Worm (Caenorhabditis elegans): ENCODE results near the gene ZK1055.4.

Gene ZK1055.4

ce11 chrV:6541875-6542274 lies 40.0 kb upstream of the ZK1055.4 start:
- TF ChIP-seq ztf-16 (tag; optimal IDR thresholded peaks at IDR 0.05): no peak
- TF ChIP-seq ref-2 (tag; optimal IDR thresholded peaks at IDR 0.05): peak; percentile 55
- no peak for TF ChIP-seq ama-1 (optimal IDR thresholded peaks at IDR 0.05)
- TF ChIP-seq gmeb-2 (tag; optimal IDR thresholded peaks at IDR 0.05): no peak
- peak; percentile 32 for TF ChIP-seq tbx-2 (tag; optimal IDR thresholded peaks at IDR 0.05)
- TF ChIP-seq T23F11.4 (GFP tag; optimal IDR thresholded peaks at IDR 0.05): peak; percentile 37
- TF ChIP-seq pros-1 (tag; optimal IDR thresholded peaks at IDR 0.05): peak; percentile 58
- TF ChIP-seq unc-42 (tag; optimal IDR thresholded peaks at IDR 0.05): no peak

- TF ChIP-seq mec-3 (tag; optimal IDR thresholded peaks at IDR 0.05; ENCODE audit: borderline replicate concordance) (no peak), ref-2 (tag; optimal IDR thresholded peaks at IDR 0.05) (peak; percentile 61), tbx-2 (tag; optimal IDR thresholded peaks at IDR 0.05) (peak; percentile 41)
These were observed 36.9 kb upstream of the ZK1055.4 start for ce11 chrV:6544999-6545398.

- TF ChIP-seq npax-4 (tag; optimal IDR thresholded peaks at IDR 0.05) (no peak), sdc-2 (tag; optimal IDR thresholded peaks at IDR 0.05) (no peak), sox-4 (tag; optimal IDR thresholded peaks at IDR 0.05) (no peak), zip-5 (tag; optimal IDR thresholded peaks at IDR 0.05) (no peak), sox-2 (GFP tag; IDR thresholded peaks at IDR 0.05) (no peak), ets-4 (tag; optimal IDR thresholded peaks at IDR 0.05) (no peak), pha-2 (tag; optimal IDR thresholded peaks at IDR 0.05) (no peak)
These were observed 35.3 kb upstream of the ZK1055.4 start, which contains the start of gene dre-1 for ce11 chrV:6546450-6547171. Gene dre-1, minus strand, starts transcription at chrV:6546500.

- no peak for TF ChIP-seq elt-4 (tag; optimal IDR thresholded peaks at IDR 0.05)
- TF ChIP-seq C38D4.7 (GFP tag; optimal IDR thresholded peaks at IDR 0.05): no peak
- no peak for TF ChIP-seq sox-2 (GFP tag; IDR thresholded peaks at IDR 0.05)
- TF ChIP-seq unc-55 (GFP tag; optimal IDR thresholded peaks at IDR 0.05): no peak
- no peak for TF ChIP-seq ttx-3 (tag; optimal IDR thresholded peaks at IDR 0.05)
- TF ChIP-seq lim-6 (tag; optimal IDR thresholded peaks at IDR 0.05): no peak
- TF ChIP-seq sox-4 (tag; optimal IDR thresholded peaks at IDR 0.05): no peak
- TF ChIP-seq madf-2 (tag; optimal IDR thresholded peaks at IDR 0.05): no peak
- TF ChIP-seq hlh-6 (tag; optimal IDR thresholded peaks at IDR 0.05): no peak
- no peak for TF ChIP-seq ceh-45 (GFP tag; IDR thresholded peaks at IDR 0.05)
- TF ChIP-seq nhr-11 (tag; optimal IDR thresholded peaks at IDR 0.05): no peak
- TF ChIP-seq ceh-18 (tag; optimal IDR thresholded peaks at IDR 0.05): no peak
- TF ChIP-seq zip-5 (tag; optimal IDR thresholded peaks at IDR 0.05): no peak
These were observed 33.6 kb upstream of the ZK1055.4 start for ce11 chrV:6548309-6548708.

- TF ChIP-seq K02D7.2 (tag; optimal IDR thresholded peaks at IDR 0.05): no peak
- no peak for TF ChIP-seq rnt-1 (tag; optimal IDR thresholded peaks at IDR 0.05)
- no peak for TF ChIP-seq unc-42 (tag; optimal IDR thresholded peaks at IDR 0.05)
These were observed 32.7 kb upstream of the ZK1055.4 start, which contains the start of gene K04A8.20 for ce11 chrV:6549148-6549547. Gene K04A8.20, plus strand, starts transcription at chrV:6549448.

- TF ChIP-seq sox-2 (GFP tag; IDR thresholded peaks at IDR 0.05): no peak
These were observed 32.0 kb upstream of the ZK1055.4 start, which contains the start of gene lipl-4 for ce11 chrV:6549871-6550270. Gene lipl-4, plus strand, starts transcription at chrV:6550171.

- TF ChIP-seq unc-42 (tag; optimal IDR thresholded peaks at IDR 0.05) (no peak), elt-2 (tag; optimal IDR thresholded peaks at IDR 0.05) (peak; percentile 11)
These were observed 30.0 kb upstream of the ZK1055.4 start, which contains the start of gene twk-10 for ce11 chrV:6551707-6552390. Gene twk-10, plus strand, starts transcription at chrV:6552340.

All from whole organism, late embryonic.